Fruit fly (Drosophila melanogaster): ENCODE measurements around the gene CG15336.

Gene CG15336

DNA sequence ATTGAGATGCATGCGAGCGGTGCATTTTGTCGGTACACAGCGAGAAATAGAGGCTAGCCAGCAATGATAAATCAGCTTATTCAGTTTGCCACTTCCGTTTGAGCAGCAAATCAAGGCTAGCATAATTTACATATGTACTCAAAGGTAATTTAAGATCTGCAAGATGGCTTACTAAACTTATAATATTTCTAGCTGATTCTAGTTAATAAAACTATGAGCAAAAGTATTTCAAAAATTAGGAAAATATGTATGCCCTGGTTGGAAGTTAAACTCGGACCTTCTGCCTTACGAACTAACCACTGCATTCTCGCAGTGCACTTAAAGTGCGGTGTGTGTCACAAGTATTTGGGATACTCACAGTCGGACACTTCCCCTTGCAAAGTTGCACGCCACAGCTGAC, 24.9 kb upstream of the CG15336 start:
- no peak for TF ChIP-seq noc (tag; optimal IDR thresholded peaks at IDR 0.05)

- no peak for TF ChIP-seq noc (tag; optimal IDR thresholded peaks at IDR 0.05)
Observed at dm6 chrX:8125224-8125649, 22.5 kb upstream of the CG15336 start.

dm6 chrX:8126149-8126548, 21.6 kb upstream of the CG15336 start:
- TF ChIP-seq noc (tag; optimal IDR thresholded peaks at IDR 0.05) = no peak

- no peak for TF ChIP-seq noc (tag; optimal IDR thresholded peaks at IDR 0.05)
Observed at dm6 chrX:8128133-8128532, 19.6 kb upstream of the CG15336 start.

DNA sequence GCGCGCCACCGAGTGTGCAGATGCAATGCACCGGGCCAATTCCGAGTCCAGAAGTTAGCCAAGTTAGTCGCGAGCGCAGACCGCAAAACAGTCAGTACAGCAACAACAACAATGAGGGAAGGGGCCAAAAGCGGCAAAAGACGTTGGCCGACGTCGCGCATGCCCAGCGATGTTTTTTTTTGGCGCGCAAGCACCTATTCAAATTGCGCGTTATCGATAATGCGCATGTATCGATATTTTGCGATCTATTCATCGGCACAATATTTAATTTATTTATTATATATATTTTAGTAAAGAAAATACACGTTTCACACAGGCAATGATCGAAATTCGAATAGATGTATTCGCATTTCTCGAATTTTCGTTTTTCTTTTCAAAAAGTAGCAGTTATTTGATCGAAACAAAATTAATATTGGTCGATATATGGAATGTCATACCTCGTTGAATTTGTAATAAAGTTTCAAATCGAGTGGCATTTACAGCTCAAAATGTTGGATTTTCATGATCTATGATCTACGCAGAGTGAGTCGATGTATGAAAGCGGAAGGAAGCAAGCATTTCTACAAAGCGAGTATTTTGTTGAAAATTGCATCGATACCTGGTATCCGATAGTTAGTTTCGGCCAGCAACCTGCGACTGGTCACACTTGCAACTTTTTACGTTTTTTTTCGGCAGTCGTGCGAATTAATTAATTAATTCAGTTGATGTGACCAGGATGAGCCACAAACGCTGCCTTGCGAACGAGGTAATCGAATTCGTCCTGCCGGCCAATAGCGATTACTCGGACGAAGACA, 18.3 kb upstream of the CG15336 start, which contains the start of gene CG2116:
CG2116 (plus strand) TSS at position 609 of the 794 bp plus-strand sequence.
- no peak for TF ChIP-seq noc (tag; optimal IDR thresholded peaks at IDR 0.05)

dm6 chrX:8131693-8132313, 15.9 kb upstream of the CG15336 start, which contains the start of gene CG10958:
CG10958 (plus strand) TSS chrX:8132285.
- peak; percentile 68 for TF ChIP-seq noc (tag; optimal IDR thresholded peaks at IDR 0.05)

- TF ChIP-seq noc (tag; optimal IDR thresholded peaks at IDR 0.05) = no peak
Observed at dm6 chrX:8135420-8135874, 12.3 kb upstream of the CG15336 start, which contains the start of the genes cyr and CG2120. cyr (minus strand) TSS chrX:8135713. CG2120 (plus strand) TSS chrX:8135824.

- TF ChIP-seq noc (tag; optimal IDR thresholded peaks at IDR 0.05) = no peak
Observed at dm6 chrX:8137285-8137684, 10.5 kb upstream of the CG15336 start.

dm6 chrX:8140707-8141106, 7.0 kb upstream of the CG15336 start:
- TF ChIP-seq noc (tag; optimal IDR thresholded peaks at IDR 0.05) = no peak

- TF ChIP-seq noc (tag; optimal IDR thresholded peaks at IDR 0.05) = peak; percentile 45
Observed at dm6 chrX:8141353-8142066, 6.2 kb upstream of the CG15336 start.

DNA sequence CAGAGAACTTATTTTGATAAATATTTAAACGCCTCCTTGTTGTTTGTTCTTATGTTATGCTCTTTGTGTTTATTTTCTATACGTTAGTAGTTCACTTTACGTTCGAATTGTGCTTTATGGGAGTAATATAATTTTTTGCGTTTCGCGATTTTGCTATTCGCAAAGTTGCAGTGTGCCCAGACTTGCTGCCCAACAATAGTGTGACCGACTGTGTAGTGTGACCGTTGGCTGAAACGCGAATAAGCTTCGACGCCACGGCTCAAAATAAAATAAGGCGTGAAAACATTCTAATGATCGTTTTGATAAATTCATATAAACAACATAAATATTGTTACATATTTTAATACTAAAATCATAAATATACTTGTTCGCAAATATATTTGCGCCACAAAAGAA, 5.7 kb upstream of the CG15336 start, which contains the start of gene Smox:
Smox (minus strand) TSS at position 213 of the 396 bp plus-strand sequence.
- no peak for TF ChIP-seq noc (tag; optimal IDR thresholded peaks at IDR 0.05)

dm6 chrX:8143537-8143936, 4.2 kb upstream of the CG15336 start, which contains the start of gene CG17982:
CG17982 (minus strand) TSS chrX:8143835.
- TF ChIP-seq noc (tag; optimal IDR thresholded peaks at IDR 0.05) = peak; percentile 91

- peak; percentile 25 for TF ChIP-seq noc (tag; optimal IDR thresholded peaks at IDR 0.05)
Observed at dm6 chrX:8145501-8146157, 2.1 kb upstream of the CG15336 start, which contains the start of the genes alpha-PheRS and CG2129. alpha-PheRS (minus strand) TSS chrX:8145602. CG2129 (plus strand) TSS chrX:8145839.

- TF ChIP-seq noc (tag; optimal IDR thresholded peaks at IDR 0.05) = no peak
Observed at dm6 chrX:8148556-8148955, 807 bp downstream of the CG15336 start, which contains the start of gene CG10959. CG10959 (plus strand) TSS chrX:8148783.

DNA sequence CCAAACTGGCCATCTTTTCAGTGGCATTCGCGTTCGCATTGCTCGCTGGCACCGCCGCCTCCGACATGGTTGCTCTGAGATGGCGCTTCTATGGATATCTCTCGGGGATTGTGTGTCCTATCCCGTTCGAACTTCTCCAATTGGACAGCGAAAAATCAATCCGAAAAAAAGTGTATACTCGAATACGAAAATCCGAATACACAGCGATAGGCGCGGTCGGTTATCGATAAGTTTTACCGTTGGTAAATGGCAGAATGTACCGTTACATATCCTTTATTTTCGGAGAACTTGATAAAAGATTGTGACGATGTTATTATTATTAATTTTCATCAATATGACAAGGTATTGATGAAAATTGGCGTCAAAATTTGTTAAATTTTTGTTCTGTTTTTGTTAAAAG, 4.3 kb downstream of the CG15336 start, which contains the start of gene Gbeta5:
Gbeta5 (minus strand) TSS at position 199 of the 400 bp plus-strand sequence.
- TF ChIP-seq noc (tag; optimal IDR thresholded peaks at IDR 0.05) = no peak
